Worm (Caenorhabditis elegans) whole organism, midembryonic: ENCODE results near the gene fbxa-210.

Source experiments
- T22C8.4 ChIP-seq: fragments of 200-800 bp; sonication (Bioruptor generic); IDR thresholded peaks from 2 replicates; pipeline ENCODE4 v1.3.6; 2022; ENCODE audit warnings: missing genetic modification characterization, missing compliant biosample characterization
- klf-2 ChIP-seq: fragments of 200-800 bp; sonication (Bioruptor generic); conservative IDR thresholded peaks from 2 replicates; pipeline ENCODE4 v1.3.6; 2022; ENCODE audit warnings: missing genetic modification reagents, missing genetic modification characterization, missing compliant biosample characterization
- med-1 ChIP-seq: sonication (generic microtip); optimal IDR thresholded peaks from 2 replicates; lab custom pipeline; 2017; ENCODE audit warnings: missing genetic modification characterization, mild to moderate bottlenecking, missing compliant biosample characterization, antibody characterized with exemption, missing genetic modification reagents; ENCODE audit not compliant: insufficient read depth
- ref-1 ChIP-seq: fragments of 200-800 bp; sonication (Bioruptor generic); conservative IDR thresholded peaks from 2 replicates; pipeline ENCODE4 v1.3.6; 2022; ENCODE audit warnings: missing genetic modification reagents, missing genetic modification characterization, missing compliant biosample characterization
- tab-1 ChIP-seq: fragments of 200-800 bp; sonication (Bioruptor generic); IDR thresholded peaks from 2 replicates; pipeline ENCODE4 v1.3.6; 2022; ENCODE audit warnings: missing genetic modification characterization, missing compliant biosample characterization
- ztf-23 ChIP-seq: fragments of 200-800 bp; sonication (Bioruptor generic); IDR thresholded peaks from 2 replicates; pipeline ENCODE4 v1.3.6; 2022; ENCODE audit warnings: missing genetic modification reagents, missing genetic modification characterization, missing compliant biosample characterization

ce11 chrV:18107969-18108368, 17.2 kb upstream of the fbxa-210 start, which contains the start of gene Y37H2A.1:
- TF ChIP-seq klf-2 (GFP tag; lab: Robert Waterston, UW) (no peak), med-1 (GFP tag; lab: Kevin White, UChicago) (no peak), ztf-23 (GFP tag; lab: Robert Waterston, UW) (no peak), tab-1 (GFP tag; lab: Robert Waterston, UW) (no peak), T22C8.4 (GFP tag; lab: Robert Waterston, UW) (no peak), ref-1 (GFP tag; lab: Robert Waterston, UW) (no peak)
